Worm (Caenorhabditis elegans): Measurements from ENCODE around the gene col-44.

The col-44 gene

ce11 chrX:13574029-13574428 is 17.2 kb upstream of the col-44 start:
- TF ChIP-seq lsy-2 (tag; optimal IDR thresholded peaks at IDR 0.05) (no peak), unc-62 (GFP tag; optimal IDR thresholded peaks at IDR 0.05) (no peak), ztf-4 (tag; optimal IDR thresholded peaks at IDR 0.05) (no peak), lin-39 (tag; optimal IDR thresholded peaks at IDR 0.05) (no peak), ztf-1 (GFP tag; conservative IDR thresholded peaks at IDR 0.05) (no peak), alr-1 (tag; optimal IDR thresholded peaks at IDR 0.05) (no peak), unc-39 (tag; optimal IDR thresholded peaks at IDR 0.05) (no peak), crh-2 (tag; optimal IDR thresholded peaks at IDR 0.05) (no peak), aly-2 (tag; optimal IDR thresholded peaks at IDR 0.05) (no peak), elt-3 (tag; optimal IDR thresholded peaks at IDR 0.05) (no peak), nhr-11 (tag; optimal IDR thresholded peaks at IDR 0.05) (no peak), mab-5 (tag; optimal IDR thresholded peaks at IDR 0.05) (no peak), nhr-77 (tag; optimal IDR thresholded peaks at IDR 0.05) (no peak), gmeb-1 (tag; optimal IDR thresholded peaks at IDR 0.05) (no peak), sem-4 (tag; optimal IDR thresholded peaks at IDR 0.05) (no peak), R02D3.7 (tag; optimal IDR thresholded peaks at IDR 0.05) (no peak)

DNA sequence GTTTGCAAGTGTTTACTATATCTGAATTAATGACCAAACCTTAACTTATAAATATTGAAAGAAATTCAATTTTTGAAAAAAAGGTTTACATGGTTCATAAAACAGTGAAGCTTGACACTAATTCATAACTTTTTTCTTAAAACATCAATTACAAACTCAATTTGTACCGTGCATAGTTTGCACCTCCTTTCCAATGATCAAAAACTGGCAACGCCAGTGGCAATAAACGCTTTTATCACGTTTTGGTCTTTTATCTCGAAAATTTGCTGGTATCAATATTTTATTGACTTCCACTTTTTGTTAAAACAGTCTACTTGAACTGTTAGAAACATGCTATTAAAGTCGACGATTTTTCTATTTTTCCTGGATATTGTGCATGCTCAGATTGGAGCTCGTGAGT is 12.8 kb upstream of the col-44 start, which contains the start of gene F54B11.11:
TSS of gene F54B11.11 (plus strand) at position 301 of the 400 bp plus-strand sequence.
- no peak for TF ChIP-seq lin-11 (tag; optimal IDR thresholded peaks at IDR 0.05)
- TF ChIP-seq snpc-4 (tag; optimal IDR thresholded peaks at IDR 0.05): no peak
- no peak for TF ChIP-seq nhr-10 (tag; optimal IDR thresholded peaks at IDR 0.05)
- no peak for TF ChIP-seq sma-9 (GFP tag; optimal IDR thresholded peaks at IDR 0.05)
- no peak for TF ChIP-seq sma-9 (tag; optimal IDR thresholded peaks at IDR 0.05)
- no peak for TF ChIP-seq aly-2 (tag; optimal IDR thresholded peaks at IDR 0.05)
- no peak for TF ChIP-seq nhr-11 (tag; optimal IDR thresholded peaks at IDR 0.05)
- no peak for TF ChIP-seq mbf-1 (tag; optimal IDR thresholded peaks at IDR 0.05)
- TF ChIP-seq peb-1 (tag; optimal IDR thresholded peaks at IDR 0.05): no peak
- TF ChIP-seq dmd-4 (tag; optimal IDR thresholded peaks at IDR 0.05): no peak
- TF ChIP-seq nhr-6 (tag; optimal IDR thresholded peaks at IDR 0.05): no peak
- TF ChIP-seq fos-1 (tag; optimal IDR thresholded peaks at IDR 0.05): no peak
- TF ChIP-seq sem-4 (tag; optimal IDR thresholded peaks at IDR 0.05): no peak
- TF ChIP-seq zag-1 (tag; optimal IDR thresholded peaks at IDR 0.05): no peak
- no peak for TF ChIP-seq nhr-25 (tag; optimal IDR thresholded peaks at IDR 0.05)
- TF ChIP-seq lsy-2 (tag; optimal IDR thresholded peaks at IDR 0.05): no peak
- no peak for TF ChIP-seq F13H6.1 (tag; optimal IDR thresholded peaks at IDR 0.05)

DNA sequence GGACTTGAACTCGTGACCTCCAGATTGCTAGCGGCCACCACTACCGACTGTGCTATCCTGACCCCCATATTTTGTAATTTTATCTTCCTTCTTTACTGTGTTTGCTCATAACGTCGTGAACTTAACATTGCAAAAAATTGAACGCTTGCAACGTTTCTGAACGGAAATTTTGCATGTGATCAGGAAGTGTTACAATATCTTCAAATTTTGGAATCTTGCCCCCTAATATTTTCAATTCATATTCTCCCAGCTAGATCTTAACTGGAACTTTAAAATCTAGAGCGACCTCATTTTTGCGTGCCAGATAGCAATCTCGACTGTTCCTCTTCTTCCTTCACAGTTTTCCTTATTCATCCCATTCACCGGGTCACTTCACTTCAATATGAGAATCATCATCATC is 9.5 kb upstream of the col-44 start, which contains the start of gene F54B11.10:
TSS of gene F54B11.10 (plus strand) at position 301 of the 400 bp plus-strand sequence.
- TF ChIP-seq alr-1 (tag; optimal IDR thresholded peaks at IDR 0.05) (no peak), unc-39 (tag; optimal IDR thresholded peaks at IDR 0.05) (no peak), R02D3.7 (tag; optimal IDR thresholded peaks at IDR 0.05) (no peak), egl-27 (tag; optimal IDR thresholded peaks at IDR 0.05) (no peak), nhr-25 (tag; optimal IDR thresholded peaks at IDR 0.05) (no peak), nhr-6 (tag; optimal IDR thresholded peaks at IDR 0.05) (no peak), crh-2 (tag; optimal IDR thresholded peaks at IDR 0.05) (no peak), skn-1 (tag; optimal IDR thresholded peaks at IDR 0.05) (no peak), snpc-4 (tag; optimal IDR thresholded peaks at IDR 0.05) (no peak), dmd-4 (tag; optimal IDR thresholded peaks at IDR 0.05) (no peak), ZK546.5 (tag; optimal IDR thresholded peaks at IDR 0.05) (no peak), C34F6.9 (tag; optimal IDR thresholded peaks at IDR 0.05) (no peak), Y55F3AM.14 (GFP tag; optimal IDR thresholded peaks at IDR 0.05) (no peak)

DNA sequence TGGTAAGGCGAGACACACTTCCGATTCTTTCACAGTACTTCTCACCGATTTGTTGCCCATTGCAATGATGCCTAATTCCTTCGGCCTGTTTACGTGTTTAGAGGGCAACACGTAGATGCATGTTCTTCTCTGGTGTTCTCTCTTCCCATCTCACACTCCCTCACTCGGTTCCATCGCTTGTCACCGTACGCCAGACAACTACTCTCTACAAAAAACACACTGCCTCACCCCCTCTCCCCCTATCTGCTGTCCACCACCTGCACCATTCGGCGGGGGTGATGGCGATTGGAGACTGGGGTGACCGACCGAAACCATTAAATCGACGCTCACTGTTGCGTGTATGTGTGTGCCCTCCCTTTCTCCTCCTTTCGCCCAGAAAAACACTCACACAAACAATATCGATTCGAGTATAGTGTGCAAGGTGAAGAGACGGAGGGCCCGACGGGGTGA is 7.4 kb upstream of the col-44 start:
- TF ChIP-seq nhr-129 (tag; optimal IDR thresholded peaks at IDR 0.05): peak; percentile 62
- TF ChIP-seq nhr-25 (tag; optimal IDR thresholded peaks at IDR 0.05): peak; percentile 73
- TF ChIP-seq mbf-1 (tag; optimal IDR thresholded peaks at IDR 0.05): no peak
- TF ChIP-seq F13H6.1 (tag; optimal IDR thresholded peaks at IDR 0.05): peak; percentile 65
- peak; percentile 62 for TF ChIP-seq sem-4 (tag; optimal IDR thresholded peaks at IDR 0.05)
- TF ChIP-seq R02D3.7 (tag; optimal IDR thresholded peaks at IDR 0.05): no peak
- peak; percentile 73 for TF ChIP-seq ceh-16 (tag; optimal IDR thresholded peaks at IDR 0.05)
- peak; percentile 32 for TF ChIP-seq mab-5 (tag; optimal IDR thresholded peaks at IDR 0.05)
- TF ChIP-seq lsy-2 (tag; optimal IDR thresholded peaks at IDR 0.05): peak in 1 of 2 experiments; percentile 12
- TF ChIP-seq dmd-4 (tag; optimal IDR thresholded peaks at IDR 0.05): no peak
- TF ChIP-seq fos-1 (tag; optimal IDR thresholded peaks at IDR 0.05): peak; percentile 40
- TF ChIP-seq unc-55 (GFP tag; optimal IDR thresholded peaks at IDR 0.05): peak; percentile 11
- TF ChIP-seq lin-11 (tag; optimal IDR thresholded peaks at IDR 0.05): peak; percentile 48

Measured in whole organism, L2 larva.